Worm (Caenorhabditis elegans) whole organism, L2 larva: ENCODE measurements around the gene pde-2.

Experiments used
- ama-1 ChIP-seq: fragments of 150-350 bp; optimal IDR thresholded peaks from 2 replicates; lab custom pipeline; 2018; ENCODE audit warnings: inconsistent platforms
- dmd-4 ChIP-seq: sonication (generic microtip); optimal IDR thresholded peaks from 2 replicates; lab custom pipeline; 2017; ENCODE audit warnings: missing biosample characterization, missing genetic modification characterization
- egl-27 ChIP-seq: sonication (generic microtip); optimal IDR thresholded peaks from 3 replicates; lab custom pipeline; 2017; ENCODE audit warnings: missing biosample characterization, missing genetic modification reagents, missing genetic modification characterization
- fos-1 ChIP-seq: fragments of 150-350 bp; optimal IDR thresholded peaks from 2 replicates; lab custom pipeline; 2014; ENCODE audit warnings: missing biosample characterization, missing genetic modification characterization
- lin-11 ChIP-seq: fragments of 150-350 bp; sonication (generic microtip); optimal IDR thresholded peaks from 2 replicates; lab custom pipeline; 2014; ENCODE audit warnings: missing biosample characterization, missing genetic modification characterization, inconsistent platforms, mixed read lengths
- mdl-1 ChIP-seq, 2 experiments: fragments of 150-350 bp in 1 of 2; sonication (generic microtip) in 1 of 2; optimal IDR thresholded peaks; 2 replicates each; lab custom pipeline; 2017; ENCODE audit warnings: missing biosample characterization in 2 of 2, missing genetic modification characterization in 2 of 2
- nhr-129 ChIP-seq: fragments of 150-350 bp; optimal IDR thresholded peaks from 2 replicates; lab custom pipeline; 2014; ENCODE audit warnings: missing biosample characterization, missing genetic modification characterization
- unc-39 ChIP-seq: fragments of 150-350 bp; optimal IDR thresholded peaks from 2 replicates; lab custom pipeline; 2014; ENCODE audit warnings: missing biosample characterization, missing genetic modification characterization
- unc-62 ChIP-seq: fragments of 150-350 bp; optimal IDR thresholded peaks from 2 replicates; lab custom pipeline; 2014; ENCODE audit warnings: missing biosample characterization, missing genetic modification reagents, missing genetic modification characterization
- ztf-4 ChIP-seq: fragments of 150-350 bp; optimal IDR thresholded peaks from 2 replicates; lab custom pipeline; 2014; ENCODE audit warnings: missing biosample characterization, missing genetic modification characterization

DNA sequence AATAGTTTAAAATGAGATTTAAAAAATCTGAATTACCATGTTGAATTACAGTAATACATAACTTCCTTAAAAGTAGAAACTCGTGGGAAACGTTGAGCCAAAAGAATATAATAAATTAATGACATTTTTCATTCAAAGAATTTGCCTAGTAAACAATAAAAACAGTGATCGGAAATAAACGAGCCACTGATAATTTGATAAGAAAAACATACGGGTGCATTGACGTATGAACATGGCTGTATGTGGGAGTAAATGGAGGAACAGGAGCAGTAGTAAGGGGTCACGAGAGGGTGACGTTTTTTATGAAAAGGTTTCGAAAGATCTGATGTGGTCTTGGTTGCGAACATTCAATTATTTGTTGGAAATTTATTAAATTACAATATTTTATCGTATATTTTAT is 49.1 kb upstream of the pde-2 start:
- TF ChIP-seq egl-27 (tag; lab: Kevin White, UChicago) (no peak), mdl-1 (tag; optimal IDR thresholded peaks at IDR 0.05; lab: Kevin White, UChicago) (no peak), unc-39 (no peak), dmd-4 (tag; lab: Kevin White, UChicago) (no peak), unc-62 (no peak), fos-1 (tag; lab: Kevin White, UChicago) (peak; percentile 45), nhr-129 (tag; lab: Kevin White, UChicago) (no peak), ama-1 (lab: Kevin White, UChicago) (no peak), lin-11 (tag; lab: Kevin White, UChicago) (no peak), ztf-4 (tag; lab: Kevin White, UChicago) (no peak)
